Worm (Caenorhabditis elegans) whole organism, L4 larva: ENCODE data around the gene sdz-32.

ENCODE experiments used
- D1046.2 ChIP-seq: fragments of 200-800 bp; sonication (Bioruptor generic); IDR thresholded peaks from 2 replicates; pipeline ENCODE4 v1.3.6; 2022; ENCODE audit warnings: missing genetic modification characterization, missing compliant biosample characterization
- F10B5.3 ChIP-seq: sonication (generic microtip); optimal IDR thresholded peaks from 2 replicates; lab custom pipeline; 2016; ENCODE audit warnings: mild to moderate bottlenecking, missing genetic modification characterization, missing compliant biosample characterization
- F44E2.7 ChIP-seq: fragments of 200-800 bp; sonication (Bioruptor generic); IDR thresholded peaks from 2 replicates; pipeline ENCODE4 v2.1.2; 2022; ENCODE audit warnings: missing genetic modification characterization, missing compliant biosample characterization
- F49E8.2 ChIP-seq: sonication (generic microtip); optimal IDR thresholded peaks from 2 replicates; lab custom pipeline; 2016; ENCODE audit warnings: missing compliant biosample characterization, mild to moderate bottlenecking, missing genetic modification characterization, borderline replicate concordance
- R02D3.7 ChIP-seq: fragments of 150-350 bp; sonication (generic microtip); optimal IDR thresholded peaks from 3 replicates; lab custom pipeline; 2014; ENCODE audit warnings: missing biosample characterization, missing genetic modification characterization
- ZK337.2 ChIP-seq: fragments of 200-800 bp; sonication (Bioruptor generic); IDR thresholded peaks from 2 replicates; pipeline ENCODE4 v1.3.6; 2022; ENCODE audit warnings: missing genetic modification reagents, missing genetic modification characterization, missing compliant biosample characterization
- ZK546.5 ChIP-seq, 2 experiments: sonication (generic microtip); optimal IDR thresholded peaks; 2 replicates each; lab custom pipeline; 2017; ENCODE audit warnings: missing biosample characterization in 2 of 2, missing genetic modification characterization in 2 of 2
- aha-1 ChIP-seq: fragments of 150-350 bp; peaks from one replicate; lab custom pipeline; 2014; ENCODE audit warnings: missing biosample characterization, missing genetic modification characterization
- ama-1 ChIP-seq: fragments of 150-350 bp; optimal IDR thresholded peaks from 2 replicates; lab custom pipeline; 2014; ENCODE audit warnings: inconsistent platforms, mixed read lengths
- arid-1 ChIP-seq: fragments of 200-800 bp; sonication (Bioruptor generic); conservative IDR thresholded peaks from 2 replicates; pipeline ENCODE4 v1.3.6; 2022; ENCODE audit warnings: missing genetic modification reagents, missing genetic modification characterization, missing compliant biosample characterization
- ceh-20 ChIP-seq: fragments of 200-800 bp; sonication (Bioruptor generic); IDR thresholded peaks from 2 replicates; pipeline ENCODE4 v1.3.6; 2022; ENCODE audit warnings: missing genetic modification reagents, missing genetic modification characterization, missing compliant biosample characterization
- ceh-28 ChIP-seq: fragments of 150-350 bp; optimal IDR thresholded peaks from 2 replicates; lab custom pipeline; 2014; ENCODE audit warnings: missing biosample characterization, missing genetic modification reagents, missing genetic modification characterization
- ceh-82 ChIP-seq: sonication (generic microtip); optimal IDR thresholded peaks from 2 replicates; lab custom pipeline; 2017; ENCODE audit warnings: missing biosample characterization, missing genetic modification characterization
- ctbp-1 ChIP-seq: fragments of 200-800 bp; sonication (Bioruptor generic); IDR thresholded peaks from 2 replicates; pipeline ENCODE4 v1.3.6; 2022; ENCODE audit warnings: missing genetic modification reagents, missing genetic modification characterization, missing compliant biosample characterization
- daf-12 ChIP-seq: fragments of 150-350 bp; optimal IDR thresholded peaks from 2 replicates; lab custom pipeline; 2014; ENCODE audit warnings: missing biosample characterization, missing genetic modification reagents, missing genetic modification characterization
- daf-8 ChIP-seq: fragments of 200-800 bp; sonication (Bioruptor generic); IDR thresholded peaks from 2 replicates; pipeline ENCODE4 v1.3.6; 2022; ENCODE audit warnings: missing genetic modification characterization, missing compliant biosample characterization
- dpl-1 ChIP-seq: fragments of 150-350 bp; optimal IDR thresholded peaks from 2 replicates; lab custom pipeline; 2014; ENCODE audit warnings: missing biosample characterization, missing genetic modification reagents, missing genetic modification characterization
- dve-1 ChIP-seq: sonication (generic microtip); optimal IDR thresholded peaks from 2 replicates; lab custom pipeline; 2017; ENCODE audit warnings: antibody characterized with exemption, mild to moderate bottlenecking, missing genetic modification characterization, missing compliant biosample characterization; ENCODE audit not compliant: insufficient read depth
- egl-27 ChIP-seq: sonication (generic microtip); optimal IDR thresholded peaks from 3 replicates; lab custom pipeline; 2017; ENCODE audit warnings: missing biosample characterization, missing genetic modification reagents, missing genetic modification characterization
- egl-43 ChIP-seq: fragments of 200-800 bp; sonication (Bioruptor generic); IDR thresholded peaks from 2 replicates; pipeline ENCODE4 v1.3.6; 2022; ENCODE audit warnings: missing genetic modification reagents, missing genetic modification characterization, missing compliant biosample characterization
- hif-1 ChIP-seq, 2 experiments: sonication (generic microtip); optimal IDR thresholded peaks; 2 replicates each; lab custom pipeline; 2016 to 2017; ENCODE audit warnings: missing compliant biosample characterization in 2 of 2, missing genetic modification characterization in 2 of 2, missing genetic modification reagents in 2 of 2, missing genotype in 2 of 2, mild to moderate bottlenecking in 1 of 2
- hlh-11 ChIP-seq: fragments of 200-800 bp; sonication (Bioruptor generic); optimal IDR thresholded peaks from 2 replicates; lab custom pipeline; 2018; ENCODE audit warnings: mild to moderate bottlenecking, missing genetic modification characterization, missing compliant biosample characterization
- hlh-30 ChIP-seq: sonication (generic microtip); optimal IDR thresholded peaks from 2 replicates; lab custom pipeline; 2017; ENCODE audit warnings: antibody characterized with exemption, mild to moderate bottlenecking, missing genetic modification characterization, missing compliant biosample characterization; ENCODE audit not compliant: insufficient read depth
- hmg-1.1 ChIP-seq: fragments of 200-800 bp; sonication (Bioruptor generic); IDR thresholded peaks from 2 replicates; pipeline ENCODE4 v1.3.6; 2022; ENCODE audit warnings: missing genetic modification reagents, missing genetic modification characterization, missing compliant biosample characterization
- lin-29 ChIP-seq: fragments of 200-800 bp; sonication (Bioruptor generic); IDR thresholded peaks from 2 replicates; pipeline ENCODE4 v1.3.6; 2022; ENCODE audit warnings: missing genetic modification reagents, missing genetic modification characterization, missing compliant biosample characterization
- lin-39 ChIP-seq: fragments of 150-350 bp; optimal IDR thresholded peaks from 2 replicates; lab custom pipeline; 2014; ENCODE audit warnings: missing biosample characterization, missing genetic modification reagents, missing genetic modification characterization
- lir-3 ChIP-seq: sonication (generic microtip); optimal IDR thresholded peaks from 2 replicates; lab custom pipeline; 2016; ENCODE audit warnings: mild to moderate bottlenecking, missing genetic modification characterization, missing compliant biosample characterization
- lsy-2 ChIP-seq, 2 experiments: fragments of 150-350 bp in 1 of 2; sonication (generic microtip) in 1 of 2; optimal IDR thresholded peaks; 2 replicates each; lab custom pipeline; 2014 to 2017; ENCODE audit warnings: missing biosample characterization in 2 of 2, missing genetic modification characterization in 2 of 2
- mdl-1 ChIP-seq, 2 experiments: fragments of 150-350 bp in 1 of 2; sonication (generic microtip) in 1 of 2; optimal IDR thresholded peaks; 2 replicates each; lab custom pipeline; 2014 to 2017; ENCODE audit warnings: missing biosample characterization in 2 of 2, missing genetic modification characterization in 2 of 2
- mep-1 ChIP-seq: fragments of 150-350 bp; sonication (generic microtip); optimal IDR thresholded peaks from 3 replicates; lab custom pipeline; 2014; ENCODE audit warnings: missing biosample characterization, missing genetic modification characterization
- mxl-2 ChIP-seq: fragments of 200-800 bp; sonication (Bioruptor generic); conservative IDR thresholded peaks from 2 replicates; pipeline ENCODE4 v1.3.6; 2022; ENCODE audit warnings: missing genetic modification reagents, missing genetic modification characterization, missing compliant biosample characterization
- pha-4 ChIP-seq, 2 experiments: fragments of 150-350 bp in 1 of 2; fragments of 200-800 bp in 1 of 2; sonication (Bioruptor generic) in 1 of 2; IDR thresholded peaks in 1 of 2; optimal IDR thresholded peaks in 1 of 2; 2 replicates each; pipeline versions ENCODE4 v1.3.6 to Lab custom; 2014 to 2022; ENCODE audit warnings: missing genetic modification characterization in 2 of 2, missing genetic modification reagents in 2 of 2, missing biosample characterization in 1 of 2, missing compliant biosample characterization in 1 of 2
- pqm-1 ChIP-seq: sonication (generic microtip); optimal IDR thresholded peaks from 2 replicates; lab custom pipeline; 2017; ENCODE audit warnings: missing biosample characterization, missing genetic modification characterization
- rbr-2 ChIP-seq: sonication (generic microtip); optimal IDR thresholded peaks from 2 replicates; lab custom pipeline; 2016; ENCODE audit warnings: missing genotype, missing genetic modification characterization, missing compliant biosample characterization
- saeg-2 ChIP-seq: fragments of 200-800 bp; sonication (Bioruptor generic); IDR thresholded peaks from 2 replicates; pipeline ENCODE4 v1.3.6; 2022; ENCODE audit warnings: missing genetic modification reagents, missing genetic modification characterization, missing compliant biosample characterization
- sdz-12 ChIP-seq: fragments of 200-800 bp; sonication (Bioruptor generic); optimal IDR thresholded peaks from 2 replicates; lab custom pipeline; 2018; ENCODE audit warnings: mild to moderate bottlenecking, missing genetic modification characterization, missing compliant biosample characterization
- set-16 ChIP-seq: fragments of 200-800 bp; sonication (Bioruptor generic); IDR thresholded peaks from 2 replicates; pipeline ENCODE4 v1.3.6; 2022; ENCODE audit warnings: missing genetic modification reagents, missing genetic modification characterization, missing compliant biosample characterization
- skn-1 ChIP-seq: fragments of 150-350 bp; optimal IDR thresholded peaks from 2 replicates; lab custom pipeline; 2014; ENCODE audit warnings: missing biosample characterization, missing genetic modification characterization
- snpc-1.2 ChIP-seq: fragments of 200-800 bp; sonication (Bioruptor generic); IDR thresholded peaks from 2 replicates; pipeline ENCODE4 v1.3.6; 2022; ENCODE audit warnings: missing genetic modification reagents, missing genetic modification characterization, missing compliant biosample characterization
- spr-3 ChIP-seq: fragments of 200-800 bp; sonication (Bioruptor generic); optimal IDR thresholded peaks from 2 replicates; lab custom pipeline; 2018; ENCODE audit warnings: mild to moderate bottlenecking, missing genetic modification characterization, missing compliant biosample characterization
- tag-97 ChIP-seq: fragments of 200-800 bp; sonication (Bioruptor generic); IDR thresholded peaks from 2 replicates; pipeline ENCODE4 v1.3.6; 2022; ENCODE audit warnings: missing genetic modification characterization, missing compliant biosample characterization
- unc-130 ChIP-seq: sonication (generic microtip); optimal IDR thresholded peaks from 2 replicates; lab custom pipeline; 2016; ENCODE audit warnings: missing genetic modification reagents, missing genetic modification characterization, missing compliant biosample characterization
- vab-7 ChIP-seq: fragments of 200-800 bp; sonication (Bioruptor generic); IDR thresholded peaks from 2 replicates; pipeline ENCODE4 v1.3.6; 2022; ENCODE audit warnings: missing genetic modification reagents, missing genetic modification characterization, missing compliant biosample characterization
- zag-1 ChIP-seq: fragments of 150-350 bp; optimal IDR thresholded peaks from 2 replicates; lab custom pipeline; 2014; ENCODE audit warnings: missing biosample characterization, missing genetic modification characterization
- ztf-11 ChIP-seq: fragments of 150-350 bp; optimal IDR thresholded peaks from 2 replicates; lab custom pipeline; 2014; ENCODE audit warnings: missing biosample characterization, missing genetic modification characterization

sdz-32 gene

ce11 chrII:3473744-3474143, at the start of gene sdz-32:
sdz-32 (plus strand) TSS chrII:3474044.
- no peak for TF ChIP-seq lir-3 (tag; lab: Kevin White, UChicago)
- no peak for TF ChIP-seq lin-39 (tag; lab: Kevin White, UChicago)
- no peak for TF ChIP-seq zag-1
- TF ChIP-seq R02D3.7 (tag; lab: Kevin White, UChicago): no peak
- no peak for TF ChIP-seq dve-1 (tag; lab: Kevin White, UChicago)
- no peak for TF ChIP-seq vab-7 (GFP tag; lab: Robert Waterston, UW)
- no peak for TF ChIP-seq ceh-82 (tag; lab: Kevin White, UChicago)
- no peak for TF ChIP-seq ceh-28 (tag; lab: Kevin White, UChicago)
- TF ChIP-seq dpl-1 (GFP tag; lab: Kevin White, UChicago): no peak
- TF ChIP-seq daf-12 (tag; lab: Kevin White, UChicago): no peak

- no peak for TF ChIP-seq aha-1
- TF ChIP-seq unc-130 (GFP tag; lab: Kevin White, UChicago): no peak
- TF ChIP-seq F49E8.2 (tag; lab: Kevin White, UChicago): no peak
- no peak for TF ChIP-seq ztf-11
- no peak for TF ChIP-seq mxl-2 (GFP tag; lab: Robert Waterston, UW)
- TF ChIP-seq hmg-1.1 (GFP tag; lab: Robert Waterston, UW): no peak
- no peak for TF ChIP-seq saeg-2 (GFP tag; lab: Robert Waterston, UW)
- no peak for TF ChIP-seq sdz-12 (GFP tag; lab: Kevin White, UChicago)
- no peak for TF ChIP-seq dpl-1 (GFP tag; lab: Kevin White, UChicago)
- TF ChIP-seq daf-8 (GFP tag; lab: Robert Waterston, UW): no peak
- no peak for TF ChIP-seq rbr-2
- no peak for TF ChIP-seq lir-3 (tag; lab: Kevin White, UChicago)
- TF ChIP-seq lin-29 (GFP tag; lab: Robert Waterston, UW): no peak
- TF ChIP-seq, all 104 proteins: peak for 0
Measured at ce11 chrII:3425433-3425832, 48.4 kb upstream of the sdz-32 start, which contains the start of gene nep-11. nep-11 (minus strand) TSS chrII:3425533.

ce11 chrII:3428158-3428704, 45.6 kb upstream of the sdz-32 start:
- TF ChIP-seq ZK546.5 (tag; optimal IDR thresholded peaks at IDR 0.05; lab: Kevin White, UChicago) (no peak), pha-4 (GFP tag; IDR thresholded peaks at IDR 0.05; lab: Robert Waterston, UW) (no peak), pha-4 (tag; optimal IDR thresholded peaks at IDR 0.05; lab: Kevin White, UChicago) (no peak), egl-27 (no peak), F44E2.7 (GFP tag; lab: Robert Waterston, UW) (no peak), hlh-11 (tag; lab: Kevin White, UChicago) (peak; percentile 1), set-16 (GFP tag; lab: Robert Waterston, UW) (peak; percentile 82), ZK337.2 (GFP tag; lab: Robert Waterston, UW) (no peak), rbr-2 (peak; percentile 41), snpc-1.2 (GFP tag; lab: Robert Waterston, UW) (no peak), mep-1 (tag; lab: Kevin White, UChicago) (peak; percentile 46), spr-3 (GFP tag; lab: Kevin White, UChicago) (no peak), hlh-30 (tag; lab: Kevin White, UChicago) (peak; percentile 69), tag-97 (GFP tag; lab: Robert Waterston, UW) (no peak), D1046.2 (GFP tag; lab: Robert Waterston, UW) (no peak), skn-1 (tag; lab: Kevin White, UChicago) (no peak), pqm-1 (tag; lab: Kevin White, UChicago) (no peak), ztf-11 (no peak), mdl-1 (tag; optimal IDR thresholded peaks at IDR 0.05; lab: Kevin White, UChicago) (peak in 1 of 2 experiments; percentile 47), arid-1 (GFP tag; lab: Robert Waterston, UW) (no peak), ama-1 (lab: Kevin White, UChicago) (no peak), egl-43 (0 out of 2 replicates have a peak, but pooled peaks have one; percentile 20), hif-1 (tag; optimal IDR thresholded peaks at IDR 0.05; lab: Kevin White, UChicago) (peak in 1 of 2 experiments; percentile 18), hmg-1.1 (GFP tag; lab: Robert Waterston, UW) (peak; percentile 71), aha-1 (peak; percentile 93), ctbp-1 (GFP tag; lab: Robert Waterston, UW) (0 out of 2 replicates have a peak, but pooled peaks have one; percentile 33), ceh-20 (GFP tag; lab: Robert Waterston, UW) (no peak), lsy-2 (tag; optimal IDR thresholded peaks at IDR 0.05; lab: Kevin White, UChicago) (peak in 1 of 2 experiments; percentile 29), F10B5.3 (tag; lab: Kevin White, UChicago) (no peak)
